Worm (Caenorhabditis elegans): Measurements from ENCODE around the gene F59D12.2.

The F59D12.2 gene

DNA sequence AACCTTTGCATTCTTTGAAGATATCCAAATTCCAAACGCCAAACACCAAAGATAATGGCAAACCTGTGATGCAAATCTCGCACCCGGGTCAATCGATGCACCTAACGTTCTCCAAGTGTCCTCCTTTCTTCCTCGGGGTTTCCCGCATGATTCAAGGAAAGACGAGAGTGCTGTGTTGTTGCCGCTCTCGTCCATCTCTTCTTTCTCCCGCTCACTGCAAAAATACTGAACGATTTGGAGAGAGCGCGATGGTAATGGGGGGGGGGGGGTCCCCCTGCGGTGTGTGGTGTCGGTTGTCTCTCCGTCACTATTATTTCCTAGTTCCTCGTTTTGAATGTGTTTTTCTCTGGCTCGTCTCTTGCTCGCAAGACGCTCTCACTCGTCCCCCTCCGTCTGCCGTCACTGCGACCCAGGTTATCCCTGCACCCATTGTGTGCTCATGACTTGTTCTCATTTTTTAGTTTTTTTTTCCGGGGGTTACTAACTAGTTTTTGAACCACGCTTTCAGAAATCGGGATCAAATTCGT is 31.9 kb upstream of the F59D12.2 start (continued):
- TF ChIP-seq ceh-63 (GFP tag; optimal IDR thresholded peaks at IDR 0.05) (no peak), ceh-90 (tag; optimal IDR thresholded peaks at IDR 0.05) (no peak), Y116A8C.19 (tag; optimal IDR thresholded peaks at IDR 0.05; ENCODE audit: borderline replicate concordance) (no peak), egl-27 (tag; optimal IDR thresholded peaks at IDR 0.05) (peak; percentile 88 to 91), lin-15B (tag; optimal IDR thresholded peaks at IDR 0.05) (no peak), ztf-11 (tag; optimal IDR thresholded peaks at IDR 0.05) (peak in 1 of 2 experiments; percentile 55), fkh-4 (tag; optimal IDR thresholded peaks at IDR 0.05; ENCODE audit: borderline replicate concordance) (no peak), lin-39 (tag; optimal IDR thresholded peaks at IDR 0.05) (no peak), aly-2 (tag; optimal IDR thresholded peaks at IDR 0.05) (no peak), mdl-1 (tag; optimal IDR thresholded peaks at IDR 0.05) (peak in 1 of 2 experiments; percentile 90), vab-15 (tag; optimal IDR thresholded peaks at IDR 0.05) (peak; percentile 33), swsn-7 (tag; optimal IDR thresholded peaks at IDR 0.05) (peak; percentile 85), ztf-4 (tag; optimal IDR thresholded peaks at IDR 0.05) (peak; percentile 58), unc-98 (GFP tag; IDR thresholded peaks at IDR 0.05) (peak; percentile 59; the same call in 1 of the 2 replicates), aha-1 (tag; optimal IDR thresholded peaks at IDR 0.05) (no peak), nhr-20 (tag; optimal IDR thresholded peaks at IDR 0.05) (peak; percentile 88), ceh-8 (GFP tag; optimal IDR thresholded peaks at IDR 0.05) (peak; percentile 26), fos-1 (tag; optimal IDR thresholded peaks at IDR 0.05) (peak; percentile 29), nhr-47 (tag; optimal IDR thresholded peaks at IDR 0.05) (peak; percentile 88), mef-2 (tag; optimal IDR thresholded peaks at IDR 0.05) (peak; percentile 49), unc-62 (GFP tag; optimal IDR thresholded peaks at IDR 0.05) (no peak), lsy-2 (tag; optimal IDR thresholded peaks at IDR 0.05) (peak; percentile 67 to 83), snu-23 (GFP tag; optimal IDR thresholded peaks at IDR 0.05) (peak; percentile 88), C16A3.4 (tag; optimal IDR thresholded peaks at IDR 0.05) (peak; percentile 77), skn-1 (tag; optimal IDR thresholded peaks at IDR 0.05) (peak; percentile 50), nhr-84 (tag; optimal IDR thresholded peaks at IDR 0.05) (no peak), nhr-77 (tag; optimal IDR thresholded peaks at IDR 0.05) (peak; percentile 85), efl-1 (optimal IDR thresholded peaks at IDR 0.05) (peak; percentile 23 to 69), efl-1 (GFP tag; optimal IDR thresholded peaks at IDR 0.05 in 1 of 2) (peak in 1 of 2 experiments; percentile 14), pag-3 (tag; optimal IDR thresholded peaks at IDR 0.05; ENCODE audit: borderline replicate concordance, insufficient read depth) (no peak), irx-1 (tag; optimal IDR thresholded peaks at IDR 0.05) (peak; percentile 46), F16B12.6 (tag; optimal IDR thresholded peaks at IDR 0.05) (no peak), zip-4 (GFP tag; optimal IDR thresholded peaks at IDR 0.05) (peak; percentile 52), egl-13 (tag; optimal IDR thresholded peaks at IDR 0.05) (peak; percentile 80), sptf-1 (tag; optimal IDR thresholded peaks at IDR 0.05) (no peak), nhr-90 (tag; optimal IDR thresholded peaks at IDR 0.05; ENCODE audit: poor library complexity) (peak; percentile 41), alr-1 (tag; optimal IDR thresholded peaks at IDR 0.05; ENCODE audit: borderline replicate concordance) (no peak), pax-3 (tag; optimal IDR thresholded peaks at IDR 0.05) (peak; percentile 66), nhr-12 (tag; optimal IDR thresholded peaks at IDR 0.05) (no peak), unc-130 (tag; optimal IDR thresholded peaks at IDR 0.05) (peak; percentile 52), mab-9 (GFP tag; IDR thresholded peaks at IDR 0.05) (0 out of 2 replicates have a peak, but pooled peaks have one; percentile 24), ceh-82 (tag; optimal IDR thresholded peaks at IDR 0.05) (peak; percentile 74 to 81 (median 79)), nhr-28 (tag; optimal IDR thresholded peaks at IDR 0.05) (no peak), dpl-1 (GFP tag; optimal IDR thresholded peaks at IDR 0.05) (peak in 2 of 3 experiments; percentile 26 to 39), nhr-76 (tag; optimal IDR thresholded peaks at IDR 0.05) (no peak), ceh-88 (GFP tag; IDR thresholded peaks at IDR 0.05) (peak; percentile 50; the same call in 1 of the 2 replicates), sox-4 (tag; optimal IDR thresholded peaks at IDR 0.05) (peak; percentile 87), nhr-85 (tag) (peak; percentile 89), fkh-10 (GFP tag; optimal IDR thresholded peaks at IDR 0.05) (peak; percentile 78), efl-3 (GFP tag; optimal IDR thresholded peaks at IDR 0.05) (no peak), zag-1 (tag; optimal IDR thresholded peaks at IDR 0.05) (no peak), C34B4.2 (tag; optimal IDR thresholded peaks at IDR 0.05) (no peak)

All from whole organism, L1 larva.